Worm (Caenorhabditis elegans) whole organism, L4 larva: Measurements from ENCODE around the gene K05B2.2.

Experiments used
- F10B5.3 ChIP-seq: sonication (generic microtip); optimal IDR thresholded peaks from 2 replicates; lab custom pipeline; 2016; ENCODE audit warnings: mild to moderate bottlenecking, missing genetic modification characterization, missing compliant biosample characterization
- Y5F2A.4 ChIP-seq: fragments of 200-800 bp; sonication (Bioruptor generic); optimal IDR thresholded peaks from 2 replicates; lab custom pipeline; 2018; ENCODE audit warnings: mild to moderate bottlenecking, missing genetic modification characterization, missing compliant biosample characterization
- Y75B8A.6 ChIP-seq: fragments of 200-800 bp; sonication (Bioruptor generic); IDR thresholded peaks from 2 replicates; pipeline ENCODE4 v1.3.6; 2022; ENCODE audit warnings: missing genetic modification reagents, missing genetic modification characterization, missing compliant biosample characterization
- ZK546.5 ChIP-seq, 2 experiments: sonication (generic microtip); optimal IDR thresholded peaks; 2 replicates each; lab custom pipeline; 2017; ENCODE audit warnings: missing biosample characterization in 2 of 2, missing genetic modification characterization in 2 of 2
- aha-1 ChIP-seq: fragments of 150-350 bp; peaks from one replicate; lab custom pipeline; 2014; ENCODE audit warnings: missing biosample characterization, missing genetic modification characterization
- ceh-20 ChIP-seq: fragments of 200-800 bp; sonication (Bioruptor generic); IDR thresholded peaks from 2 replicates; pipeline ENCODE4 v1.3.6; 2022; ENCODE audit warnings: missing genetic modification reagents, missing genetic modification characterization, missing compliant biosample characterization
- ceh-28 ChIP-seq: fragments of 150-350 bp; optimal IDR thresholded peaks from 2 replicates; lab custom pipeline; 2014; ENCODE audit warnings: missing biosample characterization, missing genetic modification reagents, missing genetic modification characterization
- cey-2 ChIP-seq: sonication (generic microtip); optimal IDR thresholded peaks from 3 replicates; lab custom pipeline; 2017; ENCODE audit warnings: missing genetic modification characterization, mild to moderate bottlenecking, missing compliant biosample characterization, antibody characterized with exemption, borderline replicate concordance; ENCODE audit not compliant: insufficient read depth
- ctbp-1 ChIP-seq: fragments of 200-800 bp; sonication (Bioruptor generic); IDR thresholded peaks from 2 replicates; pipeline ENCODE4 v1.3.6; 2022; ENCODE audit warnings: missing genetic modification reagents, missing genetic modification characterization, missing compliant biosample characterization
- daf-16 ChIP-seq, 3 experiments: sonication (generic microtip); optimal IDR thresholded peaks; 2 replicates each; lab custom pipeline; 2016 to 2017; ENCODE audit warnings: missing genetic modification characterization in 3 of 3, missing genetic modification reagents in 3 of 3, mild to moderate bottlenecking in 2 of 3, missing compliant biosample characterization in 2 of 3, missing biosample characterization in 1 of 3, moderate library complexity in 1 of 3
- dmd-6 ChIP-seq: fragments of 200-800 bp; sonication (Bioruptor generic); IDR thresholded peaks from 2 replicates; pipeline ENCODE4 v1.3.6; 2022; ENCODE audit warnings: missing genetic modification reagents, missing genetic modification characterization, missing compliant biosample characterization
- dmd-8 ChIP-seq: fragments of 200-800 bp; sonication (Bioruptor generic); IDR thresholded peaks from 2 replicates; pipeline ENCODE4 v1.3.6; 2022; ENCODE audit warnings: missing genetic modification characterization, missing compliant biosample characterization
- dve-1 ChIP-seq: sonication (generic microtip); optimal IDR thresholded peaks from 2 replicates; lab custom pipeline; 2017; ENCODE audit warnings: antibody characterized with exemption, mild to moderate bottlenecking, missing genetic modification characterization, missing compliant biosample characterization; ENCODE audit not compliant: insufficient read depth
- fkh-10 ChIP-seq: fragments of 150-350 bp; optimal IDR thresholded peaks from 2 replicates; lab custom pipeline; 2014; ENCODE audit warnings: missing biosample characterization, missing genetic modification reagents, missing genetic modification characterization
- hlh-11 ChIP-seq: fragments of 200-800 bp; sonication (Bioruptor generic); optimal IDR thresholded peaks from 2 replicates; lab custom pipeline; 2018; ENCODE audit warnings: mild to moderate bottlenecking, missing genetic modification characterization, missing compliant biosample characterization
- hlh-30 ChIP-seq: sonication (generic microtip); optimal IDR thresholded peaks from 2 replicates; lab custom pipeline; 2017; ENCODE audit warnings: antibody characterized with exemption, mild to moderate bottlenecking, missing genetic modification characterization, missing compliant biosample characterization; ENCODE audit not compliant: insufficient read depth
- hmg-1.1 ChIP-seq: fragments of 200-800 bp; sonication (Bioruptor generic); IDR thresholded peaks from 2 replicates; pipeline ENCODE4 v1.3.6; 2022; ENCODE audit warnings: missing genetic modification reagents, missing genetic modification characterization, missing compliant biosample characterization
- lin-1 ChIP-seq: fragments of 200-800 bp; sonication (Bioruptor generic); IDR thresholded peaks from 2 replicates; pipeline ENCODE4 v1.3.6; 2022; ENCODE audit warnings: missing genetic modification reagents, missing genetic modification characterization, missing compliant biosample characterization
- lin-13 ChIP-seq: fragments of 150-350 bp; optimal IDR thresholded peaks from 2 replicates; lab custom pipeline; 2014; ENCODE audit warnings: missing biosample characterization, missing genetic modification reagents, missing genetic modification characterization
- lir-3 ChIP-seq: sonication (generic microtip); optimal IDR thresholded peaks from 2 replicates; lab custom pipeline; 2016; ENCODE audit warnings: mild to moderate bottlenecking, missing genetic modification characterization, missing compliant biosample characterization
- madf-5 ChIP-seq, 2 experiments: fragments of 200-800 bp; sonication (Bioruptor generic); IDR thresholded peaks; 2 replicates each; pipeline ENCODE4 v1.3.6; 2022; ENCODE audit warnings: missing compliant biosample characterization in 2 of 2, missing genetic modification characterization in 2 of 2
- mdt-29 ChIP-seq: fragments of 200-800 bp; sonication (Bioruptor generic); IDR thresholded peaks from 2 replicates; pipeline ENCODE4 v1.3.6; 2022; ENCODE audit warnings: missing genetic modification reagents, missing genetic modification characterization, missing compliant biosample characterization
- mep-1 ChIP-seq: fragments of 150-350 bp; sonication (generic microtip); optimal IDR thresholded peaks from 3 replicates; lab custom pipeline; 2014; ENCODE audit warnings: missing biosample characterization, missing genetic modification characterization
- nhr-11 ChIP-seq: fragments of 150-350 bp; optimal IDR thresholded peaks from 2 replicates; lab custom pipeline; 2014; ENCODE audit warnings: missing biosample characterization, missing genetic modification characterization
- nhr-42 ChIP-seq: fragments of 200-800 bp; sonication (Bioruptor generic); IDR thresholded peaks from 2 replicates; pipeline ENCODE4 v1.3.6; 2022; ENCODE audit warnings: missing genetic modification characterization, missing compliant biosample characterization
- nhr-6 ChIP-seq: fragments of 150-350 bp; optimal IDR thresholded peaks from 2 replicates; lab custom pipeline; 2014; ENCODE audit warnings: missing biosample characterization, missing genetic modification characterization
- pha-4 ChIP-seq, 2 experiments: fragments of 150-350 bp in 1 of 2; fragments of 200-800 bp in 1 of 2; sonication (Bioruptor generic) in 1 of 2; IDR thresholded peaks in 1 of 2; optimal IDR thresholded peaks in 1 of 2; 2 replicates each; pipeline versions ENCODE4 v1.3.6 to Lab custom; 2014 to 2022; ENCODE audit warnings: missing genetic modification characterization in 2 of 2, missing genetic modification reagents in 2 of 2, missing biosample characterization in 1 of 2, missing compliant biosample characterization in 1 of 2
- php-3 ChIP-seq: fragments of 200-800 bp; sonication (Bioruptor generic); IDR thresholded peaks from 2 replicates; pipeline ENCODE4 v1.3.6; 2022; ENCODE audit warnings: missing genetic modification reagents, missing genetic modification characterization, missing compliant biosample characterization
- pqm-1 ChIP-seq: sonication (generic microtip); optimal IDR thresholded peaks from 2 replicates; lab custom pipeline; 2017; ENCODE audit warnings: missing biosample characterization, missing genetic modification characterization
- saeg-2 ChIP-seq: fragments of 200-800 bp; sonication (Bioruptor generic); IDR thresholded peaks from 2 replicates; pipeline ENCODE4 v1.3.6; 2022; ENCODE audit warnings: missing genetic modification reagents, missing genetic modification characterization, missing compliant biosample characterization
- set-16 ChIP-seq: fragments of 200-800 bp; sonication (Bioruptor generic); IDR thresholded peaks from 2 replicates; pipeline ENCODE4 v1.3.6; 2022; ENCODE audit warnings: missing genetic modification reagents, missing genetic modification characterization, missing compliant biosample characterization
- skn-1 ChIP-seq: fragments of 150-350 bp; optimal IDR thresholded peaks from 2 replicates; lab custom pipeline; 2014; ENCODE audit warnings: missing biosample characterization, missing genetic modification characterization
- unc-39 ChIP-seq: sonication (generic microtip); optimal IDR thresholded peaks from 2 replicates; lab custom pipeline; 2017; ENCODE audit warnings: missing biosample characterization, missing genetic modification characterization
- unc-62 ChIP-seq, 3 experiments: fragments of 150-350 bp in 1 of 3; sonication (generic microtip); optimal IDR thresholded peaks in 2 of 3; peaks in 1 of 3; 1 replicate in 1 of 3; 2 replicates in 2 of 3; lab custom pipeline; 2014 to 2017; ENCODE audit warnings: missing biosample characterization in 3 of 3, missing genetic modification characterization in 3 of 3, missing genetic modification reagents in 3 of 3, missing genotype in 1 of 3
- zag-1 ChIP-seq: fragments of 150-350 bp; optimal IDR thresholded peaks from 2 replicates; lab custom pipeline; 2014; ENCODE audit warnings: missing biosample characterization, missing genetic modification characterization
- zip-2 ChIP-seq: fragments of 150-350 bp; optimal IDR thresholded peaks from 2 replicates; lab custom pipeline; 2014; ENCODE audit warnings: missing biosample characterization, missing genetic modification characterization
- ztf-11 ChIP-seq: fragments of 150-350 bp; optimal IDR thresholded peaks from 2 replicates; lab custom pipeline; 2014; ENCODE audit warnings: missing biosample characterization, missing genetic modification characterization
- ztf-7 ChIP-seq: fragments of 150-350 bp; optimal IDR thresholded peaks from 2 replicates; lab custom pipeline; 2014; ENCODE audit warnings: missing biosample characterization, missing genetic modification characterization

K05B2.2 gene

DNA sequence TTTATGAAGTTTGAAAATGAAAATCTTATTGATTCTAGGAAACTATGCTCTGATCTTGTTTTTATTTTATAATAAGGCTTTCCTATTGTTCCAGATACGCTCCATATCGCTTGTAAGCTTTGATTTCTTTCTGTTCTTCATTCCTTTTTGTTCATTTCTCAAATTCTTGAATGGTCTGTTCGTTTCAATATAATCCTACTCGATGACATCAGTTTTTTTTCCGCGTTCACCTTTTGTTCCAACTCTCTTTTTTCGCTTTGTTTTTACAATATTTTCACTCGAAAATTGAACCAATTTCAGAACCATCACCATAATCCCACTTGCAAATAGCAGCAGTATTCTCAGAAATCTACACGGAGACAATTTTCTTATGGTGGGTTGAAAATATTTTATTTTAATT, 41.9 kb downstream of the K05B2.2 start, which contains the start of gene tyra-3:
TSS of gene tyra-3 (plus strand) at position 301 of the 400 bp plus-strand sequence.
- TF ChIP-seq ctbp-1 (GFP tag; lab: Robert Waterston, UW) (no peak), skn-1 (tag; lab: Kevin White, UChicago) (no peak), ZK546.5 (tag; optimal IDR thresholded peaks at IDR 0.05; lab: Kevin White, UChicago) (no peak), unc-62 (GFP tag; optimal IDR thresholded peaks at IDR 0.05 in 1 of 2; lab: Kevin White, UChicago) (no peak), unc-62 (tag; optimal IDR thresholded peaks at IDR 0.05; lab: Kevin White, UChicago) (no peak), ztf-7 (tag; lab: Kevin White, UChicago) (no peak), madf-5 (GFP tag; IDR thresholded peaks at IDR 0.05; lab: Robert Waterston, UW) (no peak), cey-2 (tag; lab: Kevin White, UChicago) (no peak), Y75B8A.6 (GFP tag; lab: Robert Waterston, UW) (no peak), Y5F2A.4 (GFP tag; lab: Kevin White, UChicago) (no peak), hmg-1.1 (GFP tag; lab: Robert Waterston, UW) (no peak), ceh-28 (no peak), pha-4 (GFP tag; IDR thresholded peaks at IDR 0.05; lab: Robert Waterston, UW) (no peak), pha-4 (tag; optimal IDR thresholded peaks at IDR 0.05; lab: Kevin White, UChicago) (no peak), unc-39 (tag; lab: Kevin White, UChicago) (no peak), ztf-11 (tag; lab: Kevin White, UChicago) (no peak), F10B5.3 (tag; lab: Kevin White, UChicago) (no peak), nhr-42 (GFP tag; lab: Robert Waterston, UW) (no peak), daf-16 (GFP tag; optimal IDR thresholded peaks at IDR 0.05; lab: Kevin White, UChicago) (no peak), daf-16 (tag; optimal IDR thresholded peaks at IDR 0.05; lab: Kevin White, UChicago) (no peak), dmd-6 (GFP tag; lab: Robert Waterston, UW) (no peak)

ce11 chrX:4957259-4957658, 51.4 kb downstream of the K05B2.2 start, which contains the start of gene M03F4.4:
M03F4.4 (minus strand) TSS chrX:4957418.
- TF ChIP-seq dmd-8 (GFP tag; lab: Robert Waterston, UW) (no peak), hlh-11 (tag; lab: Kevin White, UChicago) (peak; percentile 66), dve-1 (tag; lab: Kevin White, UChicago) (no peak), nhr-11 (peak; percentile 31), ceh-28 (no peak), zag-1 (no peak), zip-2 (tag; lab: Kevin White, UChicago) (no peak), dmd-6 (GFP tag; lab: Robert Waterston, UW) (peak; percentile 24; the same call in 1 of the 2 replicates), hlh-30 (tag; lab: Kevin White, UChicago) (no peak), set-16 (peak; percentile 12; the same call in 1 of the 2 replicates), daf-16 (GFP tag; optimal IDR thresholded peaks at IDR 0.05; lab: Kevin White, UChicago) (peak in 1 of 2 experiments; percentile 93), daf-16 (tag; optimal IDR thresholded peaks at IDR 0.05; lab: Kevin White, UChicago) (no peak)

ce11 chrX:4958986-4959385, 53.1 kb downstream of the K05B2.2 start:
- peak; percentile 89 for TF ChIP-seq nhr-6 (tag; lab: Kevin White, UChicago)
- TF ChIP-seq zag-1, result no peak
- no peak for TF ChIP-seq lin-1 (GFP tag; lab: Robert Waterston, UW)
- TF ChIP-seq dve-1 (tag; lab: Kevin White, UChicago), result peak; percentile 31
- TF ChIP-seq pqm-1 (tag; lab: Kevin White, UChicago), result no peak
- no peak for TF ChIP-seq pha-4 (GFP tag; IDR thresholded peaks at IDR 0.05; lab: Robert Waterston, UW)
- peak; percentile 37 for TF ChIP-seq pha-4 (tag; optimal IDR thresholded peaks at IDR 0.05; lab: Kevin White, UChicago)
- no peak for TF ChIP-seq lin-13 (GFP tag; lab: Kevin White, UChicago)
- TF ChIP-seq saeg-2, result no peak

DNA sequence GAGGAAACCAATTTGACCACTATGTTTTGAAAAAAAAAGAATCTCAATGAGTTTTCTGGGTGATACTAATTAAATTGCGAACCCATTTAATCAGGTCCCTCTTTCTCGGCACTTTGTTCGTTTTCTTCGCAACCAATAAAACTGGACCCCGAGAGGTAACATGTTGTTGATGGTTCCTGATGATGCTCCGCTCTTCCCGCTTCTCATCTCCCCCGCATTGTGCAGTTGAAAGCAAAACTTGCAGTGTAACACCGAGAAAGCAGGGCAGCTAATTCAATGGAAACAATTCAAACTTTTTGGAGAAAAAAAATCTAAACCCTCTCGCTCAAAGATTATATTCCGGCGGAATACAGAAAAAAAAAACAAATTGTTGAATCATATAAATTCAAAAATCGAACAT, 53.6 kb downstream of the K05B2.2 start:
- TF ChIP-seq madf-5 (GFP tag; IDR thresholded peaks at IDR 0.05; lab: Robert Waterston, UW), result no peak
- no peak for TF ChIP-seq mdt-29 (GFP tag; lab: Robert Waterston, UW)
- TF ChIP-seq dve-1 (tag; lab: Kevin White, UChicago), result peak; percentile 14
- TF ChIP-seq lir-3 (tag; lab: Kevin White, UChicago), result no peak
- no peak for TF ChIP-seq unc-62 (GFP tag; optimal IDR thresholded peaks at IDR 0.05 in 1 of 2; lab: Kevin White, UChicago)
- no peak for TF ChIP-seq unc-62 (tag; optimal IDR thresholded peaks at IDR 0.05; lab: Kevin White, UChicago)
- TF ChIP-seq daf-16 (GFP tag; optimal IDR thresholded peaks at IDR 0.05; lab: Kevin White, UChicago), result peak in 1 of 2 experiments; percentile 12
- no peak for TF ChIP-seq daf-16 (tag; optimal IDR thresholded peaks at IDR 0.05; lab: Kevin White, UChicago)
- TF ChIP-seq ZK546.5 (tag; optimal IDR thresholded peaks at IDR 0.05; lab: Kevin White, UChicago), result no peak
- TF ChIP-seq ceh-20 (GFP tag; lab: Robert Waterston, UW), result no peak
- no peak for TF ChIP-seq php-3 (GFP tag; lab: Robert Waterston, UW)
- no peak for TF ChIP-seq lin-13 (GFP tag; lab: Kevin White, UChicago)
- peak; percentile 17 for TF ChIP-seq aha-1
- TF ChIP-seq fkh-10 (GFP tag; lab: Kevin White, UChicago), result no peak
- no peak for TF ChIP-seq mep-1 (tag; lab: Kevin White, UChicago)
